Worm (Caenorhabditis elegans): ENCODE measurements around the gene C12D8.20.

DNA sequence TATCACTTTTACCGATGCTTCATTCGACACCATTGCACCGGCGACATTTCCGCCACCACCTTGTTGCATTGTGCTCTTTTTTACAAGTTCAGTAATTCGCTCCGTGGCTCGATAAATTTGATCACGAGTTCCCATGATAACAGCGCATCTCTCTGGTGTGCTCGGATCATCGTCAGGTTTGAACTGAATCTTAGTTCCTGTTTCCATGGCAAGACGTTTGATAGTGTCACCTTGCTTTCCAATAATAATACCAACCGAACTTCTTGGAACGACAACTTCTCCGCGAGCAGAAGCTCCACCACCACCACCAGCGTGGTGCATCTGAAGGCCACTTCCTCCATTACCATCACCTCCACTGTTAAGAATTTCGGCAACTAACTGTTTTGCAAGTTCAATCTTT lies 15.1 kb downstream of the C12D8.20 start:
- TF ChIP-seq F13H6.1 (tag; optimal IDR thresholded peaks at IDR 0.05) = no peak
- TF ChIP-seq ceh-31 (tag; optimal IDR thresholded peaks at IDR 0.05) = no peak
- no peak for TF ChIP-seq pqm-1 (tag; optimal IDR thresholded peaks at IDR 0.05)

Measured in whole organism, late embryonic.